Worm (Caenorhabditis elegans): ENCODE data around the gene mff-1.

DNA sequence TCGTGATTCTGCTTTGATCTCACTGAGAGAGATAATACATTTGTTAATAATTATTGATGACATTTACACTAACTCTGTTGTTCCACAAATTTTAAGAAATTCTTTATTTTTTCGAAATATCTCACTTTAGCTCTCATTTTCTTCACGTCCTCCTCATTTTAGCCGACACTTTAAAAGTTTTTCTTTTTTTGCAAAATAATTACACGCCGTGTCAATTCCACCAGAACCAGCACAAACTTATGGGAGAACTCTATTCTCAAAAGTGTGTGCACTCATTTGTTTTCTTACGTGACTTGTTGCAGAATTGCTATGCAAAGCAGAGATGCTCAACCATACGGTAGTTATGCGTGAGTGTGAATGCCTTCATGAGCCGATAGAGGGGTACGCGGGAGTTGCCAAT, 21.9 kb downstream of the mff-1 start, which contains the start of gene frpr-2:
- no peak for TF ChIP-seq snpc-4 (tag; optimal IDR thresholded peaks at IDR 0.05)
- no peak for TF ChIP-seq unc-62 (GFP tag; optimal IDR thresholded peaks at IDR 0.05)
- TF ChIP-seq ceh-9 (tag; optimal IDR thresholded peaks at IDR 0.05), result no peak
- no peak for TF ChIP-seq pha-4 (tag; optimal IDR thresholded peaks at IDR 0.05)
- no peak for TF ChIP-seq egl-27 (tag; optimal IDR thresholded peaks at IDR 0.05)
- no peak for TF ChIP-seq ztf-11 (tag; optimal IDR thresholded peaks at IDR 0.05)
- no peak for TF ChIP-seq mml-1 (tag; optimal IDR thresholded peaks at IDR 0.05)
- no peak for TF ChIP-seq nhr-77 (tag; optimal IDR thresholded peaks at IDR 0.05)
- TF ChIP-seq ceh-82 (tag; optimal IDR thresholded peaks at IDR 0.05), result no peak

Measured in whole organism, L3 larva.